Fruit fly (Drosophila melanogaster): ENCODE measurements around the gene Atg2.

dm6 chr3L:2795363-2795957 lies 21.3 kb downstream of the Atg2 start:
- TF ChIP-seq salr (GFP tag; optimal IDR thresholded peaks at IDR 0.05) (no peak), CG4318 (GFP tag; optimal IDR thresholded peaks at IDR 0.05) (no peak), CG15336 (GFP tag; IDR thresholded peaks at IDR 0.05) (peak; percentile 89), fd59A (GFP tag; optimal IDR thresholded peaks at IDR 0.05) (no peak), Gug (GFP tag; IDR thresholded peaks at IDR 0.05) (peak; percentile 79), CG11294 (GFP tag; IDR thresholded peaks at IDR 0.05) (peak; percentile 70), CG8119 (GFP tag; IDR thresholded peaks at IDR 0.05) (peak; percentile 88), Lpt (GFP tag; optimal IDR thresholded peaks at IDR 0.05) (no peak)
